Fruit fly (Drosophila melanogaster): Measurements from ENCODE around the gene RabGGTb.
A peak's percentile ranks its signal among the peaks of the same experiment; 100 is the strongest.

The RabGGTb gene

dm6 chr2L:2906122-2906521, 27.2 kb downstream of the RabGGTb start (continued):
- TF ChIP-seq da (GFP tag; optimal IDR thresholded peaks at IDR 0.05) (no peak), bbx (GFP tag; IDR thresholded peaks at IDR 0.05; ENCODE audit: partially characterized antibody) (no peak), CG33213 (GFP tag; optimal IDR thresholded peaks at IDR 0.05) (no peak), Scr (GFP tag; IDR thresholded peaks at IDR 0.05; ENCODE audit: partially characterized antibody) (no peak), Abd-B (GFP tag; optimal IDR thresholded peaks at IDR 0.05) (no peak), CG17612 (GFP tag; IDR thresholded peaks at IDR 0.05) (no peak), jing (GFP tag; optimal IDR thresholded peaks at IDR 0.05) (no peak), abd-A (tag; optimal IDR thresholded peaks at IDR 0.05) (no peak), slou (GFP tag; optimal IDR thresholded peaks at IDR 0.05) (no peak), zen2 (GFP tag; IDR thresholded peaks at IDR 0.05; ENCODE audit: partially characterized antibody) (no peak), CG32532 (GFP tag; IDR thresholded peaks at IDR 0.05) (no peak), pita (GFP tag; optimal IDR thresholded peaks at IDR 0.05) (no peak), HLHmδ (GFP tag; optimal IDR thresholded peaks at IDR 0.05) (no peak), CG31441 (GFP tag; IDR thresholded peaks at IDR 0.05) (no peak), bab2 (GFP tag; optimal IDR thresholded peaks at IDR 0.05) (no peak), Dref (GFP tag; IDR thresholded peaks at IDR 0.05) (no peak), Med (GFP tag) (peak; percentile 48), CG10959 (GFP tag; IDR thresholded peaks at IDR 0.05) (no peak), wdn (GFP tag; IDR thresholded peaks at IDR 0.05) (no peak), CG1603 (tag; optimal IDR thresholded peaks at IDR 0.05) (peak; percentile 7), Sry-δ (GFP tag; optimal IDR thresholded peaks at IDR 0.05) (no peak), eyg (GFP tag; optimal IDR thresholded peaks at IDR 0.05) (no peak), stc (GFP tag; IDR thresholded peaks at IDR 0.05) (no peak), BtbVII (GFP tag; optimal IDR thresholded peaks at IDR 0.05) (peak; percentile 26), NfI (GFP tag; optimal IDR thresholded peaks at IDR 0.05) (no peak), Mad (GFP tag; optimal IDR thresholded peaks at IDR 0.05) (no peak), CG16779 (GFP tag; IDR thresholded peaks at IDR 0.05) (no peak), CG15601 (tag; optimal IDR thresholded peaks at IDR 0.05) (peak; percentile 13), CG17328 (GFP tag; IDR thresholded peaks at IDR 0.05) (no peak), Bteb2 (GFP tag; optimal IDR thresholded peaks at IDR 0.05) (no peak), CG7745 (tag; optimal IDR thresholded peaks at IDR 0.05) (no peak), CG13296 (GFP tag; optimal IDR thresholded peaks at IDR 0.05) (peak; percentile 9), CG4707 (GFP tag; optimal IDR thresholded peaks at IDR 0.05) (peak; percentile 11), dmrt11E (tag; optimal IDR thresholded peaks at IDR 0.05) (peak; percentile 29), lov (optimal IDR thresholded peaks at IDR 0.05) (no peak), lov (GFP tag; IDR thresholded peaks at IDR 0.05) (no peak), D19A (tag; optimal IDR thresholded peaks at IDR 0.05) (no peak), CG15514 (GFP tag; optimal IDR thresholded peaks at IDR 0.05) (peak; percentile 22), CG6765 (GFP tag; optimal IDR thresholded peaks at IDR 0.05) (peak; percentile 10), ato (GFP tag; IDR thresholded peaks at IDR 0.05; ENCODE audit: partially characterized antibody) (no peak), CG9727 (GFP tag; optimal IDR thresholded peaks at IDR 0.05) (peak; percentile 26), CG11504 (tag; optimal IDR thresholded peaks at IDR 0.05) (no peak), wek (GFP tag; optimal IDR thresholded peaks at IDR 0.05) (peak; percentile 7), Ssrp (tag; optimal IDR thresholded peaks at IDR 0.05) (no peak), CG3281 (GFP tag; optimal IDR thresholded peaks at IDR 0.05) (no peak), emc (GFP tag; optimal IDR thresholded peaks at IDR 0.05) (no peak), hth (optimal IDR thresholded peaks at IDR 0.05) (no peak), dan (GFP tag; IDR thresholded peaks at IDR 0.05) (no peak), unpg (GFP tag; optimal IDR thresholded peaks at IDR 0.05) (peak; percentile 4), CG17361 (GFP tag; IDR thresholded peaks at IDR 0.05) (no peak), CG31388 (GFP tag; optimal IDR thresholded peaks at IDR 0.05) (no peak), CG12236 (GFP tag; optimal IDR thresholded peaks at IDR 0.05) (no peak)

Measured in whole organism, embryonic.